Fruit fly (Drosophila melanogaster): ENCODE results near the gene Rab23.

dm6 chr3R:5671265-5671663 is 14.0 kb downstream of the Rab23 start:
- TF ChIP-seq psq (optimal IDR thresholded peaks at IDR 0.05), result no peak
- TF ChIP-seq ttk (optimal IDR thresholded peaks at IDR 0.05), result no peak
- no peak for TF ChIP-seq Sin3A (optimal IDR thresholded peaks at IDR 0.05)
- no peak for TF ChIP-seq h (optimal IDR thresholded peaks at IDR 0.05)
